ENCODE assay signal across 1 fruit fly cellular context in the genomic region with DNA sequence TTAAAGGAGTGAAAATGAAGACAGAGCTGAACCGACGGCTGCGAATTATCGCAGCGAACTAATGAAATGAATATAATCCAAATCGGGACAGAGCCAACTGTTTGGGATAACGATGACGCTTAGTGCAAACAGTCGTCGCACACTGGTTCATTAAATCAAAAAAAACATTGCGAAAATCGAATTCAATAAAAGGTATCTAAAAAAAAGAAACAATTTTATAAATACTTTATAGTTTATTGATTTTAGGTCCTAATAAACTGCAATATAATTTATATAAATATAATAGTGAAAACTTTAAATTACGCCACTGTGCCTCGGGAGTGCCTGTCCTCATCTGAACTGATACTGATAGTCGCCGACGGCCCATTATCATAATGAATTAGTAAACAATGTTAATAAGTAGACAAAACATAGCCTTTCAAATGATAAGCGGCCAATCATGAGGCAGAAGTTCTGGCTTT.
TF ChIP-seq lines count a peak whose summit lies in the region.

Gene CG31886 (minus strand): TSS at position 51 of the 461 bp plus-strand sequence.

TF ChIP-seq in whole organism, embryonic, 481 proteins besides CTCF, POLR2A, EP300 and RAD21 (continued from another document):
- TF ChIP-seq CG14441 (GFP tag; IDR thresholded peaks at IDR 0.05; lab: Robert Waterston, UW), result peak; percentile 32; the same call in 1 of the 2 replicates
- no peak for TF ChIP-seq CG7928 (GFP tag; optimal IDR thresholded peaks at IDR 0.05; lab: Kevin White, UChicago)
- TF ChIP-seq ro (GFP tag; IDR thresholded peaks at IDR 0.05; lab: Robert Waterston, UW), result no peak
- no peak for TF ChIP-seq ato (GFP tag; IDR thresholded peaks at IDR 0.05; lab: Robert Waterston, UW; ENCODE audit: partially characterized antibody)
- TF ChIP-seq jigr1 (GFP tag; IDR thresholded peaks at IDR 0.05; lab: Robert Waterston, UW), result no peak
- no peak for TF ChIP-seq D19B (GFP tag; optimal IDR thresholded peaks at IDR 0.05; lab: Kevin White, UChicago)
- TF ChIP-seq btn (GFP tag; optimal IDR thresholded peaks at IDR 0.05; lab: Kevin White, UChicago), result no peak
